Fruit fly (Drosophila melanogaster): ENCODE results near the gene fiz.

The fiz gene

DNA sequence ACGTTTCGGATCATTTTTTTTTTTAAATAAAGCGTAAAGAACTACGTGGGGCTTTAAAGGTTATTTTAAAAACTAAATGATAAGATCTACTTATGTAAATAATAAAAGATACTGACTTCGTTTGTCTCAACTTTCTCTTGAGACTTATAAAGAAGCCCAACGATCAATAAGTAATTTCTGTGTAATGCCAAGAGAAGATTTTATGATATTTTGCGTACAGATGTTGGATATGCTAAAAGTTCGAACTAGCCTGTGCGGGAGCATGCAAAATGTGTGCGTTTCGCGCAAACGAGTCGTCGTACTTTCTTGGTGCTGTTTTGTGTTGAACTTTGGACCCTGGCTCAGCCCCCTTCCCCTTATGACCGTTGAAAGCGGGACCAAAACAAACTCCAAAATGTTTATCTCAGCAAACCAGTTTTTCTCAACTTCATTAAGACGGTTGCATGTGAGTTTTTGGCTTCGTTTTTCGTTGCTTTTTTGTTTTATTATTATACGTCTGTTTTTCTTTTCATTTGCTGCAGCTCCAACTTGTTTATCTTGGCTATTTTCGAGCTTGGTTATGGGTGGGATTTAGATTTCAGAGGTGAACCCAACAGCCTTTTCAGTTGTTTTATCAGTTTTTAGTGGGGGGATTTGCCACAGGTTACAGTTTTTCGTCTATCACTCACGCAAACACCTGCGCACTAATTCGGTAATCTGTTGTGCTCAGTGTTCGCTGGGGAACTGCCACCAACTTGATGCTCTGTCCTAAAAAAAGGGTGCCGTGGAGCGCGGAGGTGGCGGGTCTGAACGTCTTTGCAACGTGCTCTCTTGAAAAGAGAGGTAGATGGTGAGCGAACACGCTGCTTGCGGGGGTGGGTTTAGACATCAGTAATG, 43.6 kb upstream of the fiz start, which contains the start of gene pdgy (continued):
- TF ChIP-seq svp (GFP tag), result peak; percentile 60
- TF ChIP-seq Sox15 (GFP tag; optimal IDR thresholded peaks at IDR 0.05), result no peak
- TF ChIP-seq esn (GFP tag; optimal IDR thresholded peaks at IDR 0.05), result no peak
- TF ChIP-seq Hr38 (GFP tag; optimal IDR thresholded peaks at IDR 0.05), result peak; percentile 31
- no peak for TF ChIP-seq CG31627 (GFP tag; optimal IDR thresholded peaks at IDR 0.05)
- peak; percentile 88 for TF ChIP-seq CG16779 (tag; optimal IDR thresholded peaks at IDR 0.05)
- TF ChIP-seq CG3919 (GFP tag; optimal IDR thresholded peaks at IDR 0.05), result peak; percentile 68
- peak; percentile 33 for TF ChIP-seq fkh (GFP tag; optimal IDR thresholded peaks at IDR 0.05)
- no peak for TF ChIP-seq CG6792 (GFP tag; optimal IDR thresholded peaks at IDR 0.05)
- TF ChIP-seq net (GFP tag; optimal IDR thresholded peaks at IDR 0.05), result peak; percentile 61

DNA sequence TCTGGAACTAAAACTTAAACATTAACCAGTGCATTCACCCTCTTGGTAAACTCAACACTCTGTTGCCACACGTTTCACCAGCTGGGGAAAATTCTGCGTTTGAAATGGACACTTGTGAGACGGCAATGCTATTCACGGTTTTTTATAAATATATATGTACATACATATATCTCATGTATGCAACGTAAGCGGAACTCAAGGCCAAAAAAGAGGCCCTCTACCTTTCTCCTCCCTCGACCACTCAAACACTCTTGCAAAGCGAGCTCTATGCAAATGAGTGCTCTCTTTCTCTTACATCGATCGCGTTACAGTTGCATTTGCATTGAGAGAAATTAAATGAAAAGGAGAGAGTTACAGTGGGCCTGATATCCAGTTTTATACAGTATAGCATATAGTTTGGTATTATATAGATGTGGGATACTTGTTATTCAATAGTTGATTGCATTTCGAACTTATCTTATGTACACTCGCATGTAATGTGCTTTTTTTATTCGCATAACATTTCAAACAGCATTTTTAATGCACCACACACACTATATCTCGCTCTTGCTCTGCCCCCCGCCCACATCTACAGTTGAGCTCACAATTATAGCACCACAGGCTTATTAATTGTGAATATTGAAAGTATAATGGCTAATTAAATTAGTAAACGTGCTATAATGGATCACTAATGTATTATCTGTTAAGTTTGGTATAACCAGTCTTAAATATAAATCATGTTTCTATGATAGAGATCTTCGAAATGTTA, 42.8 kb upstream of the fiz start:
- peak; percentile 54 for TF ChIP-seq CG3032 (tag; optimal IDR thresholded peaks at IDR 0.05)
- peak; percentile 74 for TF ChIP-seq CG11294 (GFP tag; IDR thresholded peaks at IDR 0.05)
- peak; percentile 44 for TF ChIP-seq spab (GFP tag; optimal IDR thresholded peaks at IDR 0.05)
- TF ChIP-seq dsx (GFP tag; optimal IDR thresholded peaks at IDR 0.05; ENCODE audit: poor library complexity, severe bottlenecking), result peak; percentile 56
- TF ChIP-seq Ets21C (GFP tag; optimal IDR thresholded peaks at IDR 0.05), result peak; percentile 72
- peak; percentile 75 for TF ChIP-seq CG8632 (GFP tag; optimal IDR thresholded peaks at IDR 0.05)
- peak; percentile 83 for TF ChIP-seq Met (GFP tag; optimal IDR thresholded peaks at IDR 0.05)
- peak; percentile 60 for TF ChIP-seq CG11902 (GFP tag; optimal IDR thresholded peaks at IDR 0.05)
- TF ChIP-seq CG32006 (GFP tag; optimal IDR thresholded peaks at IDR 0.05), result peak; percentile 87
- no peak for TF ChIP-seq Hr38 (GFP tag; optimal IDR thresholded peaks at IDR 0.05)
- no peak for TF ChIP-seq CG6808 (GFP tag; optimal IDR thresholded peaks at IDR 0.05)
- peak; percentile 85 for TF ChIP-seq OdsH (GFP tag; optimal IDR thresholded peaks at IDR 0.05)
- TF ChIP-seq pdm3 (GFP tag; optimal IDR thresholded peaks at IDR 0.05), result peak; percentile 89
- peak; percentile 72 for TF ChIP-seq CG10631 (GFP tag; optimal IDR thresholded peaks at IDR 0.05)
- TF ChIP-seq acj6 (GFP tag; optimal IDR thresholded peaks at IDR 0.05), result peak; percentile 86
- TF ChIP-seq dac (GFP tag; optimal IDR thresholded peaks at IDR 0.05), result peak; percentile 66
- TF ChIP-seq Eip93F (GFP tag; optimal IDR thresholded peaks at IDR 0.05), result peak; percentile 54
- TF ChIP-seq achi (GFP tag; optimal IDR thresholded peaks at IDR 0.05), result peak; percentile 79
- TF ChIP-seq Blimp-1 (GFP tag; optimal IDR thresholded peaks at IDR 0.05), result peak; percentile 36
- TF ChIP-seq fd85E (GFP tag; optimal IDR thresholded peaks at IDR 0.05), result peak; percentile 81
- TF ChIP-seq vri (GFP tag; optimal IDR thresholded peaks at IDR 0.05), result peak; percentile 78
- peak; percentile 77 for TF ChIP-seq CG34406 (GFP tag; optimal IDR thresholded peaks at IDR 0.05)
- peak; percentile 62 to 90 for TF ChIP-seq salr (GFP tag; optimal IDR thresholded peaks at IDR 0.05)
- TF ChIP-seq CG3919 (GFP tag; optimal IDR thresholded peaks at IDR 0.05), result peak; percentile 88
- peak; percentile 92 for TF ChIP-seq CG15336 (GFP tag; IDR thresholded peaks at IDR 0.05)
- TF ChIP-seq svp (GFP tag), result peak; percentile 91
- peak; percentile 92 for TF ChIP-seq CG6163 (GFP tag; IDR thresholded peaks at IDR 0.05)
- peak; percentile 28 for TF ChIP-seq CG6854 (GFP tag; optimal IDR thresholded peaks at IDR 0.05)
- peak; percentile 90 for TF ChIP-seq eg (GFP tag; IDR thresholded peaks at IDR 0.05)
- peak; percentile 82 for TF ChIP-seq Eip75B (GFP tag; optimal IDR thresholded peaks at IDR 0.05)
- TF ChIP-seq CG10669 (GFP tag; optimal IDR thresholded peaks at IDR 0.05), result peak; percentile 69
- TF ChIP-seq Smox (GFP tag; optimal IDR thresholded peaks at IDR 0.05), result peak; percentile 84
- no peak for TF ChIP-seq ss (GFP tag; optimal IDR thresholded peaks at IDR 0.05)
- peak; percentile 84 for TF ChIP-seq topi (GFP tag; optimal IDR thresholded peaks at IDR 0.05)
- no peak for TF ChIP-seq CG9139 (GFP tag; optimal IDR thresholded peaks at IDR 0.05)
- TF ChIP-seq Sox15 (GFP tag; optimal IDR thresholded peaks at IDR 0.05), result peak; percentile 74
- peak; percentile 95 for TF ChIP-seq Eip78C (GFP tag)
- peak; percentile 86 for TF ChIP-seq Lpt (GFP tag; optimal IDR thresholded peaks at IDR 0.05)
- TF ChIP-seq CG8319 (GFP tag; optimal IDR thresholded peaks at IDR 0.05), result peak; percentile 71
- TF ChIP-seq lz (GFP tag; optimal IDR thresholded peaks at IDR 0.05), result peak; percentile 86
- peak; percentile 83 for TF ChIP-seq net (GFP tag; optimal IDR thresholded peaks at IDR 0.05)

Measured in whole organism, prepupa.